Worm (Caenorhabditis elegans) whole organism, L2 larva: ENCODE data around the gene chil-13.

Experiments used
- C34F6.9 ChIP-seq: fragments of 150-350 bp; optimal IDR thresholded peaks from 2 replicates; lab custom pipeline; 2014; ENCODE audit warnings: missing biosample characterization, missing genetic modification characterization
- F13H6.1 ChIP-seq: sonication (generic microtip); optimal IDR thresholded peaks from 2 replicates; lab custom pipeline; 2016; ENCODE audit warnings: missing genetic modification characterization, missing compliant biosample characterization
- R02D3.7 ChIP-seq: fragments of 150-350 bp; optimal IDR thresholded peaks from 2 replicates; lab custom pipeline; 2014; ENCODE audit warnings: missing biosample characterization, missing genetic modification characterization
- Y55F3AM.14 ChIP-seq: fragments of 200-800 bp; sonication (Bioruptor generic); optimal IDR thresholded peaks from 2 replicates; lab custom pipeline; 2018; ENCODE audit warnings: mild to moderate bottlenecking, missing genetic modification characterization, missing compliant biosample characterization
- aly-2 ChIP-seq: fragments of 150-350 bp; optimal IDR thresholded peaks from 2 replicates; lab custom pipeline; 2014; ENCODE audit warnings: missing biosample characterization, missing genetic modification characterization
- blmp-1 ChIP-seq: sonication (generic microtip); optimal IDR thresholded peaks from 2 replicates; lab custom pipeline; 2017; ENCODE audit warnings: missing genetic modification characterization, mild to moderate bottlenecking, missing compliant biosample characterization, antibody characterized with exemption, moderate library complexity; ENCODE audit not compliant: insufficient read depth
- ceh-16 ChIP-seq: fragments of 150-350 bp; optimal IDR thresholded peaks from 2 replicates; lab custom pipeline; 2014; ENCODE audit warnings: missing biosample characterization, missing genetic modification characterization
- crh-2 ChIP-seq: sonication (generic microtip); optimal IDR thresholded peaks from 2 replicates; lab custom pipeline; 2017; ENCODE audit warnings: missing biosample characterization, missing genetic modification characterization
- dmd-4 ChIP-seq: sonication (generic microtip); optimal IDR thresholded peaks from 2 replicates; lab custom pipeline; 2017; ENCODE audit warnings: missing biosample characterization, missing genetic modification characterization
- egl-27 ChIP-seq: sonication (generic microtip); optimal IDR thresholded peaks from 3 replicates; lab custom pipeline; 2017; ENCODE audit warnings: missing biosample characterization, missing genetic modification reagents, missing genetic modification characterization
- gmeb-1 ChIP-seq: fragments of 150-350 bp; optimal IDR thresholded peaks from 2 replicates; lab custom pipeline; 2014; ENCODE audit warnings: missing biosample characterization, missing genetic modification characterization
- lin-13 ChIP-seq: fragments of 150-350 bp; optimal IDR thresholded peaks from 2 replicates; lab custom pipeline; 2014; ENCODE audit warnings: missing biosample characterization, missing genetic modification reagents, missing genetic modification characterization
- lin-39 ChIP-seq: fragments of 150-350 bp; optimal IDR thresholded peaks from 2 replicates; lab custom pipeline; 2014; ENCODE audit warnings: missing biosample characterization, missing genetic modification reagents, missing genetic modification characterization
- mab-5 ChIP-seq: fragments of 150-350 bp; optimal IDR thresholded peaks from 2 replicates; lab custom pipeline; 2014; ENCODE audit warnings: missing biosample characterization, missing genetic modification characterization
- mbf-1 ChIP-seq: sonication (generic microtip); optimal IDR thresholded peaks from 2 replicates; lab custom pipeline; 2017; ENCODE audit warnings: missing biosample characterization, missing genetic modification characterization
- nhr-10 ChIP-seq: sonication (generic microtip); optimal IDR thresholded peaks from 2 replicates; lab custom pipeline; 2017; ENCODE audit warnings: missing biosample characterization, missing genetic modification characterization
- nhr-11 ChIP-seq: fragments of 150-350 bp; optimal IDR thresholded peaks from 2 replicates; lab custom pipeline; 2014; ENCODE audit warnings: missing biosample characterization, missing genetic modification characterization
- nhr-12 ChIP-seq: fragments of 150-350 bp; optimal IDR thresholded peaks from 2 replicates; lab custom pipeline; 2014; ENCODE audit warnings: missing biosample characterization, missing genetic modification characterization
- nhr-129 ChIP-seq: fragments of 150-350 bp; optimal IDR thresholded peaks from 2 replicates; lab custom pipeline; 2014; ENCODE audit warnings: missing biosample characterization, missing genetic modification characterization
- nhr-23 ChIP-seq: fragments of 150-350 bp; optimal IDR thresholded peaks from 2 replicates; lab custom pipeline; 2014; ENCODE audit warnings: missing biosample characterization, missing genetic modification reagents, missing genetic modification characterization
- nhr-237 ChIP-seq: fragments of 150-350 bp; optimal IDR thresholded peaks from 2 replicates; lab custom pipeline; 2014; ENCODE audit warnings: missing biosample characterization, missing genetic modification characterization
- nhr-25 ChIP-seq: fragments of 150-350 bp; sonication (generic microtip); optimal IDR thresholded peaks from 3 replicates; lab custom pipeline; 2014; ENCODE audit warnings: missing biosample characterization, missing genetic modification characterization
- nhr-77 ChIP-seq: fragments of 150-350 bp; optimal IDR thresholded peaks from 2 replicates; lab custom pipeline; 2014; ENCODE audit warnings: missing biosample characterization, missing genetic modification characterization
- sma-3 ChIP-seq: sonication (generic microtip); optimal IDR thresholded peaks from 2 replicates; lab custom pipeline; 2016; ENCODE audit warnings: missing genetic modification reagents, missing genetic modification characterization, missing compliant biosample characterization
- sma-9 ChIP-seq, 2 experiments: fragments of 150-350 bp in 1 of 2; sonication (generic microtip) in 1 of 2; optimal IDR thresholded peaks; 2 replicates each; lab custom pipeline; 2014 to 2016; ENCODE audit warnings: missing genetic modification characterization in 2 of 2, mild to moderate bottlenecking in 1 of 2, missing biosample characterization in 1 of 2, missing compliant biosample characterization in 1 of 2, missing genetic modification reagents in 1 of 2, moderate library complexity in 1 of 2
- snpc-4 ChIP-seq: fragments of 150-350 bp; optimal IDR thresholded peaks from 2 replicates; lab custom pipeline; 2014; ENCODE audit warnings: missing biosample characterization, missing genetic modification characterization
- unc-39 ChIP-seq: fragments of 150-350 bp; optimal IDR thresholded peaks from 2 replicates; lab custom pipeline; 2014; ENCODE audit warnings: missing biosample characterization, missing genetic modification characterization
- unc-55 ChIP-seq: fragments of 150-350 bp; sonication (generic microtip); optimal IDR thresholded peaks from 3 replicates; lab custom pipeline; 2014; ENCODE audit warnings: missing biosample characterization, missing genetic modification reagents, missing genetic modification characterization
- zag-1 ChIP-seq: fragments of 150-350 bp; optimal IDR thresholded peaks from 2 replicates; lab custom pipeline; 2014; ENCODE audit warnings: missing biosample characterization, missing genetic modification characterization

chil-13 gene

ce11 chrII:9436009-9436408 lies 2.1 kb downstream of the chil-13 start, which contains the start of gene kin-16:
kin-16 (minus strand) TSS chrII:9436109.
- TF ChIP-seq nhr-10 (tag; lab: Kevin White, UChicago) = no peak
- no peak for TF ChIP-seq nhr-12
- TF ChIP-seq lin-39 (tag; lab: Kevin White, UChicago) = no peak

- TF ChIP-seq Y55F3AM.14 (GFP tag; lab: Kevin White, UChicago) (no peak), nhr-25 (tag; lab: Kevin White, UChicago) (peak; percentile 26)
Observed at ce11 chrII:9433609-9434008, 4.5 kb downstream of the chil-13 start, which contains the start of gene kin-15. kin-15 (minus strand) TSS chrII:9433709.

ce11 chrII:9431119-9431518 lies 7.0 kb downstream of the chil-13 start:
- TF ChIP-seq mab-5 (tag; lab: Kevin White, UChicago) (no peak), egl-27 (tag; lab: Kevin White, UChicago) (no peak), nhr-237 (tag; lab: Kevin White, UChicago) (no peak), aly-2 (tag; lab: Kevin White, UChicago) (no peak), sma-3 (no peak), sma-9 (GFP tag; optimal IDR thresholded peaks at IDR 0.05; lab: Kevin White, UChicago) (no peak), sma-9 (tag; optimal IDR thresholded peaks at IDR 0.05; lab: Kevin White, UChicago) (no peak), unc-55 (GFP tag; lab: Kevin White, UChicago) (no peak), zag-1 (tag; lab: Kevin White, UChicago) (no peak), nhr-129 (tag; lab: Kevin White, UChicago) (no peak), nhr-12 (no peak), snpc-4 (tag; lab: Kevin White, UChicago) (no peak), nhr-10 (tag; lab: Kevin White, UChicago) (no peak), F13H6.1 (tag; lab: Kevin White, UChicago) (no peak), mbf-1 (tag; lab: Kevin White, UChicago) (no peak), crh-2 (tag; lab: Kevin White, UChicago) (no peak)

ce11 chrII:9427644-9428043 lies 10.5 kb downstream of the chil-13 start, which contains the start of gene M176.5:
M176.5 (minus strand) TSS chrII:9427744.
- no peak for TF ChIP-seq C34F6.9 (tag; lab: Kevin White, UChicago)
- no peak for TF ChIP-seq nhr-11 (tag; lab: Kevin White, UChicago)
- no peak for TF ChIP-seq Y55F3AM.14 (GFP tag; lab: Kevin White, UChicago)
- TF ChIP-seq nhr-129 (tag; lab: Kevin White, UChicago) = no peak
- TF ChIP-seq F13H6.1 (tag; lab: Kevin White, UChicago) = peak; percentile 15
- no peak for TF ChIP-seq nhr-237 (tag; lab: Kevin White, UChicago)
- no peak for TF ChIP-seq nhr-77
- TF ChIP-seq, all 48 proteins: peak for 1

DNA sequence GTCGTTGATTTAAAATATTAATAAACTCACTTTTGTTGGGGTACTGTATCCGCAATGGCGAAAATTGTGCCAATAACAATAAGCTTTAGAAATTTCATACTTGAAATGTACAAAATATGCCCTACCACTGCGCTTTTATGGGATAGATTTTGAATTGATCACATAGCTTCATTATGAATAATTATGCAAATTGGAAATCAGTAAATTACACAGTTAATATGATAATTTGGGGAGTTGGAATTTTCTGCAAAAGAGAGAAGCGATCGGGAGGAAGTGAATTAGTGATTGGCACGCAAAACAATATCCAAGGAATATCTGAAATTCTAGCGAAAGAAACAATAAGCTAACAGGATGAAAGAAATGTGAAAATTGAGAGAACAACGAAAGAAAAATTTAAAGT lies 12.1 kb downstream of the chil-13 start, which contains the start of gene M176.10:
Gene M176.10 (minus strand): TSS at position 101 of the 400 bp plus-strand sequence.
- TF ChIP-seq dmd-4 (tag; lab: Kevin White, UChicago) (no peak), blmp-1 (no peak), nhr-237 (tag; lab: Kevin White, UChicago) (no peak), zag-1 (tag; lab: Kevin White, UChicago) (no peak), snpc-4 (tag; lab: Kevin White, UChicago) (no peak), F13H6.1 (tag; lab: Kevin White, UChicago) (no peak), ceh-16 (no peak), nhr-77 (no peak), nhr-23 (no peak)

ce11 chrII:9421969-9422368 lies 16.2 kb downstream of the chil-13 start, which contains the start of gene M176.11:
M176.11 (plus strand) TSS chrII:9422269.
- TF ChIP-seq lin-13 = no peak

DNA sequence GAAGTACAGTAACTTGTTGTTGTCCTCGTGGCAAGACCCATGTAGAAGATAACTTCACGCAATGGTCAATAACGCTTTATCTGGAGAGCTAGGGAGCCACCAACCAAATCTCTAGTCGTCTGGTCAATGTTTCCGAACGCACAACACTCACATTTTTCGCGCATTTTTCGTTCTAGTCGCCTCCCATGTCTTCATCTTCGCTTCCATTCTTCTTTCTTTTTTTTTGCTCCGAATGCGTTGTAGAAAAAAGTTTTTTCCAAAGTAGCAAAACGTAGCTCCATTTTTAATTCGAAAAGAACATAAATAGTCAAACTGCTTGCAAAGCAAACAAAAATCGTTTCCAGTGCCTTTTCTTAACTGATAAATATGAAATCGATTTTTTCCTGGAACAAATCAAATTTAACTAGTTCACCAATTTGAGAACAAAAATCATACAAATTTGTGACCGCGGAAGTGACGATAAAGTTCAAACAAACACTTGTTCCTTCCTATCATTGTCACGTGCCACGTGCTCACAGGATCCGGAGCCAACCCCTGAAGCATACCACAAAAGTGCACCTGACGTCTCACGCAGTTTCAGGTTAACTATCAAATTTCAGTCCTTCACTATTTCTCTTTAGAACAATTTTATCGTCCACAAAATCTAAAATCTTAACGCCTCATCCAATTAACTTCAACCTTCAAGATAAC lies 19.1 kb downstream of the chil-13 start:
- no peak for TF ChIP-seq R02D3.7 (tag; lab: Kevin White, UChicago)
- no peak for TF ChIP-seq nhr-25 (tag; lab: Kevin White, UChicago)
- no peak for TF ChIP-seq nhr-77
- no peak for TF ChIP-seq sma-3
- TF ChIP-seq zag-1 (tag; lab: Kevin White, UChicago) = no peak
- TF ChIP-seq unc-39 (tag; lab: Kevin White, UChicago) = no peak
- no peak for TF ChIP-seq gmeb-1 (tag; lab: Kevin White, UChicago)
